Fruit fly (Drosophila melanogaster) whole organism, embryonic: ENCODE measurements around the gene Hsp70Aa.
A peak's percentile ranks its signal among the peaks of the same experiment; 100 is the strongest.

ENCODE experiments used
- ATbp ChIP-seq: fragments of 200-800 bp; sonication (Bioruptor generic); optimal IDR thresholded peaks from 2 replicates; lab custom pipeline; 2017; ENCODE audit warnings: missing biosample characterization, mild to moderate bottlenecking, missing genetic modification characterization, missing genetic modification reagents
- B-H2 ChIP-seq: fragments of 200-800 bp; sonication (Bioruptor generic); optimal IDR thresholded peaks from 2 replicates; lab custom pipeline; 2018; ENCODE audit warnings: missing biosample characterization, mild to moderate bottlenecking, missing genetic modification characterization
- CG11085 ChIP-seq: fragments of 200-800 bp; sonication (Bioruptor generic); IDR thresholded peaks from 2 replicates; pipeline ENCODE4 v1.3.6; 2022; ENCODE audit warnings: missing biosample characterization, missing genetic modification characterization
- CG11456 ChIP-seq: fragments of 200-800 bp; sonication (Bioruptor generic); IDR thresholded peaks from 3 replicates; pipeline ENCODE4 v1.3.6; 2022; ENCODE audit warnings: missing biosample characterization, missing genetic modification characterization
- CG11723 ChIP-seq: fragments of 200-800 bp; sonication (Bioruptor generic); optimal IDR thresholded peaks from 2 replicates; lab custom pipeline; 2017; ENCODE audit warnings: missing biosample characterization, mild to moderate bottlenecking, missing genetic modification characterization
- CG2116 ChIP-seq: fragments of 200-800 bp; sonication (Bioruptor generic); optimal IDR thresholded peaks from 3 replicates; lab custom pipeline; 2018; ENCODE audit warnings: missing biosample characterization, mild to moderate bottlenecking, missing genetic modification characterization
- CG2875 ChIP-seq: fragments of 200-800 bp; sonication (Bioruptor generic); optimal IDR thresholded peaks from 2 replicates; lab custom pipeline; 2017; ENCODE audit warnings: missing biosample characterization, mild to moderate bottlenecking, missing genetic modification characterization, missing genetic modification reagents
- CG3407 ChIP-seq: fragments of 200-800 bp; sonication (Bioruptor generic); optimal IDR thresholded peaks from 2 replicates; lab custom pipeline; 2018; ENCODE audit warnings: missing biosample characterization, mild to moderate bottlenecking, missing genetic modification characterization
- CG4328 ChIP-seq: fragments of 200-800 bp; sonication (Bioruptor generic); optimal IDR thresholded peaks from 3 replicates; lab custom pipeline; 2017; ENCODE audit warnings: missing biosample characterization, missing genetic modification reagents, missing genetic modification characterization
- CG4707 ChIP-seq: fragments of 200-800 bp; sonication (Bioruptor generic); optimal IDR thresholded peaks from 2 replicates; lab custom pipeline; 2018; ENCODE audit warnings: missing biosample characterization, mild to moderate bottlenecking, missing genetic modification characterization, moderate library complexity
- CG6272 ChIP-seq: fragments of 200-800 bp; sonication (Bioruptor generic); IDR thresholded peaks from 2 replicates; pipeline ENCODE4 v1.3.6; 2022; ENCODE audit warnings: missing biosample characterization, missing genetic modification characterization
- CG7745 ChIP-seq: fragments of 200-800 bp; sonication (Bioruptor generic); optimal IDR thresholded peaks from 2 replicates; lab custom pipeline; 2018; ENCODE audit warnings: missing biosample characterization, mild to moderate bottlenecking, missing genetic modification characterization, moderate library complexity
- CG8290 ChIP-seq, 3 experiments: fragments of 200-800 bp; sonication (Bioruptor generic); optimal IDR thresholded peaks; 2 replicates each; lab custom pipeline; 2016 to 2019; ENCODE audit warnings: missing biosample characterization in 3 of 3, missing genetic modification characterization in 3 of 3, mild to moderate bottlenecking in 2 of 3, moderate library complexity in 1 of 3
- CG9215 ChIP-seq: fragments of 200-800 bp; sonication (Bioruptor generic); IDR thresholded peaks from 2 replicates; pipeline ENCODE4 v1.3.6; 2022; ENCODE audit warnings: missing biosample characterization, missing genetic modification characterization
- CoRest ChIP-seq: fragments of 200-800 bp; sonication (Bioruptor generic); optimal IDR thresholded peaks from 3 replicates; lab custom pipeline; 2018; ENCODE audit warnings: missing biosample characterization, mild to moderate bottlenecking, missing genetic modification characterization, moderate library complexity
- D ChIP-seq, 2 experiments: fragments of 200-800 bp in 1 of 2; fragments of >200 bp in 1 of 2; sonication (Bioruptor generic) in 1 of 2; optimal IDR thresholded peaks; 2 replicates in 1 of 2; 3 replicates in 1 of 2; lab custom pipeline; 2017; ENCODE audit warnings: mild to moderate bottlenecking in 1 of 2, missing biosample characterization in 1 of 2, missing genetic modification characterization in 1 of 2, missing genetic modification reagents in 1 of 2
- D19B ChIP-seq: fragments of 200-800 bp; sonication (Bioruptor generic); optimal IDR thresholded peaks from 2 replicates; lab custom pipeline; 2017; ENCODE audit warnings: missing biosample characterization, mild to moderate bottlenecking, missing genetic modification characterization
- Dad ChIP-seq: fragments of 200-800 bp; sonication (Bioruptor generic); optimal IDR thresholded peaks from 3 replicates; lab custom pipeline; 2016; ENCODE audit warnings: missing biosample characterization, missing genetic modification characterization
- Dek ChIP-seq: fragments of 200-800 bp; sonication (Bioruptor generic); optimal IDR thresholded peaks from 3 replicates; lab custom pipeline; 2019; ENCODE audit warnings: missing biosample characterization, mild to moderate bottlenecking, missing genetic modification characterization, moderate library complexity
- Gsc ChIP-seq: fragments of 200-800 bp; sonication (Bioruptor generic); IDR thresholded peaks from 2 replicates; pipeline ENCODE4 v1.3.6; 2022; ENCODE audit warnings: missing biosample characterization, missing genetic modification characterization
- Lhr ChIP-seq: fragments of 200-800 bp; sonication (Bioruptor generic); optimal IDR thresholded peaks from 3 replicates; lab custom pipeline; 2017; ENCODE audit warnings: mild to moderate bottlenecking, missing biosample characterization, missing genetic modification reagents, missing genetic modification characterization
- NC2α ChIP-seq: fragments of 200-800 bp; sonication (Bioruptor generic); optimal IDR thresholded peaks from 2 replicates; lab custom pipeline; 2016; ENCODE audit warnings: missing biosample characterization, missing genetic modification characterization
- Poxn ChIP-seq: fragments of 200-800 bp; sonication (Bioruptor generic); IDR thresholded peaks from 2 replicates; pipeline ENCODE4 v1.3.6; 2022; ENCODE audit warnings: missing biosample characterization, missing genetic modification characterization
- Side ChIP-seq: fragments of 200-800 bp; sonication (Bioruptor generic); optimal IDR thresholded peaks from 2 replicates; lab custom pipeline; 2016; ENCODE audit warnings: missing biosample characterization, missing genetic modification characterization
- Sox100B ChIP-seq: fragments of 200-800 bp; sonication (Bioruptor generic); optimal IDR thresholded peaks from 3 replicates; lab custom pipeline; 2018; ENCODE audit warnings: missing biosample characterization, mild to moderate bottlenecking, missing genetic modification characterization
- Sox102F ChIP-seq: fragments of 200-800 bp; sonication (Bioruptor generic); optimal IDR thresholded peaks from 2 replicates; lab custom pipeline; 2018; ENCODE audit warnings: missing biosample characterization, mild to moderate bottlenecking, missing genetic modification characterization, moderate library complexity
- Taf1 ChIP-seq: fragments of 200-800 bp; sonication (Bioruptor generic); IDR thresholded peaks from 2 replicates; pipeline ENCODE4 v1.3.6; 2022; ENCODE audit warnings: missing biosample characterization, missing genetic modification characterization
- YL-1 ChIP-seq: fragments of 200-800 bp; sonication (Bioruptor generic); optimal IDR thresholded peaks from 3 replicates; lab custom pipeline; 2017; ENCODE audit warnings: missing biosample characterization, mild to moderate bottlenecking, missing genetic modification characterization
- ara ChIP-seq: fragments of 200-800 bp; sonication (Bioruptor generic); IDR thresholded peaks from 2 replicates; pipeline ENCODE4 v1.3.6; 2022; ENCODE audit warnings: missing biosample characterization, missing genetic modification characterization
- az2 ChIP-seq: fragments of 200-800 bp; sonication (Bioruptor generic); optimal IDR thresholded peaks from 3 replicates; lab custom pipeline; 2016; ENCODE audit warnings: missing biosample characterization, missing genetic modification characterization
- bcd ChIP-seq: fragments of 200-800 bp; sonication (Bioruptor generic); optimal IDR thresholded peaks from 2 replicates; lab custom pipeline; 2017; ENCODE audit warnings: missing biosample characterization, mild to moderate bottlenecking, missing genetic modification characterization
- cato ChIP-seq: fragments of 200-800 bp; sonication (Bioruptor generic); optimal IDR thresholded peaks from 2 replicates; lab custom pipeline; 2016; ENCODE audit warnings: missing biosample characterization, missing genetic modification characterization, borderline replicate concordance
- ci ChIP-seq: fragments of 200-800 bp; sonication (Bioruptor generic); IDR thresholded peaks from 3 replicates; pipeline ENCODE4 v1.3.6; 2022; ENCODE audit warnings: missing biosample characterization, missing genetic modification characterization
- croc ChIP-seq: fragments of 200-800 bp; sonication (Bioruptor generic); conservative IDR thresholded peaks from 3 replicates; pipeline ENCODE4 v1.3.6; 2022; ENCODE audit warnings: missing biosample characterization, missing genetic modification characterization
- eve ChIP-seq, 2 experiments: fragments of >200 bp; optimal IDR thresholded peaks; 2 replicates each; lab custom pipeline; 2017; ENCODE audit warnings: missing biosample characterization in 2 of 2, missing genetic modification characterization in 2 of 2
- fd102C ChIP-seq: fragments of 200-800 bp; sonication (Bioruptor generic); optimal IDR thresholded peaks from 2 replicates; lab custom pipeline; 2018; ENCODE audit warnings: missing biosample characterization, mild to moderate bottlenecking, missing genetic modification characterization, moderate library complexity
- fu2 ChIP-seq: fragments of 200-800 bp; sonication (Bioruptor generic); optimal IDR thresholded peaks from 2 replicates; lab custom pipeline; 2016; ENCODE audit warnings: missing biosample characterization, missing genetic modification characterization
- ham ChIP-seq: fragments of 200-800 bp; sonication (Bioruptor generic); IDR thresholded peaks from 2 replicates; pipeline ENCODE4 v1.3.6; 2022; ENCODE audit warnings: missing biosample characterization, missing genetic modification characterization
- kay ChIP-seq: fragments of 200-800 bp; sonication (Bioruptor generic); optimal IDR thresholded peaks from 2 replicates; lab custom pipeline; 2016; ENCODE audit warnings: missing biosample characterization, missing genetic modification characterization
- mld ChIP-seq: fragments of 200-800 bp; sonication (Bioruptor generic); IDR thresholded peaks from 3 replicates; pipeline ENCODE4 v1.3.6; 2022; ENCODE audit warnings: missing biosample characterization, missing genetic modification characterization; ENCODE audit not compliant: partially characterized antibody
- peb ChIP-seq: fragments of 200-800 bp; sonication (Bioruptor generic); IDR thresholded peaks from 2 replicates; pipeline ENCODE4 v1.3.6; 2022; ENCODE audit warnings: missing biosample characterization, missing genetic modification characterization
- phol ChIP-seq: fragments of 200-800 bp; sonication (Bioruptor generic); optimal IDR thresholded peaks from 3 replicates; lab custom pipeline; 2018; ENCODE audit warnings: missing biosample characterization, mild to moderate bottlenecking, missing genetic modification characterization, moderate library complexity
- prd ChIP-seq, 3 experiments: fragments of >200 bp in 2 of 3; fragments of 200-800 bp in 1 of 3; sonication (Bioruptor generic) in 1 of 3; optimal IDR thresholded peaks in 2 of 3; IDR thresholded peaks in 1 of 3; 2 replicates in 2 of 3; 3 replicates in 1 of 3; pipeline versions ENCODE4 v1.3.6 to Lab custom; 2017 to 2022; ENCODE audit warnings: missing biosample characterization in 1 of 3, missing genetic modification characterization in 1 of 3
- row ChIP-seq: fragments of 200-800 bp; sonication (Bioruptor generic); IDR thresholded peaks from 3 replicates; pipeline ENCODE4 v1.3.6; 2022; ENCODE audit warnings: missing biosample characterization, missing genetic modification characterization
- seq ChIP-seq: fragments of 200-800 bp; sonication (Bioruptor generic); IDR thresholded peaks from 2 replicates; pipeline ENCODE4 v1.3.6; 2022; ENCODE audit warnings: missing biosample characterization, missing genetic modification characterization
- tgo ChIP-seq: fragments of 200-800 bp; sonication (Bioruptor generic); IDR thresholded peaks from 3 replicates; pipeline ENCODE4 v1.3.6; 2022; ENCODE audit warnings: missing biosample characterization, missing genetic modification characterization
- tna ChIP-seq: fragments of 200-800 bp; sonication (Bioruptor generic); IDR thresholded peaks from 2 replicates; pipeline ENCODE4 v1.3.6; 2022; ENCODE audit warnings: missing biosample characterization, missing genetic modification characterization; ENCODE audit not compliant: partially characterized antibody
- tx ChIP-seq: fragments of 200-800 bp; sonication (Bioruptor generic); optimal IDR thresholded peaks from 2 replicates; lab custom pipeline; 2016; ENCODE audit warnings: missing biosample characterization, missing genetic modification characterization

Hsp70Aa gene

dm6 chr3R:11962739-11963214 lies 6.4 kb upstream of the Hsp70Aa start, which contains the start of the genes CG3281 and aurA (continued):
- 0 out of 3 replicates have a peak, but pooled peaks have one; percentile 64 for TF ChIP-seq CG11456 (GFP tag; lab: Robert Waterston, UW)
- TF ChIP-seq phol (tag; lab: Kevin White, UChicago) = peak; percentile 87
- TF ChIP-seq B-H2 = peak; percentile 58
- TF ChIP-seq mld (GFP tag; lab: Robert Waterston, UW) = peak; percentile 83; the same call in 2 of the 3 replicates
- TF ChIP-seq ara (GFP tag; lab: Robert Waterston, UW) = peak; percentile 40; the same call in 1 of the 2 replicates
- peak; percentile 76 for TF ChIP-seq fu2 (GFP tag; lab: Kevin White, UChicago)
- no peak for TF ChIP-seq D (optimal IDR thresholded peaks at IDR 0.05; lab: Kevin White, UChicago)
- TF ChIP-seq D (GFP tag; optimal IDR thresholded peaks at IDR 0.05; lab: Kevin White, UChicago) = peak; percentile 38
- TF ChIP-seq prd (optimal IDR thresholded peaks at IDR 0.05; lab: Kevin White, UChicago) = no peak
- peak; percentile 74 for TF ChIP-seq prd (GFP tag; IDR thresholded peaks at IDR 0.05; lab: Robert Waterston, UW)
- no peak for TF ChIP-seq fd102C (GFP tag; lab: Kevin White, UChicago)
- peak; percentile 79 for TF ChIP-seq CG2116 (GFP tag; lab: Kevin White, UChicago)
- TF ChIP-seq CG11723 = peak; percentile 35
- peak; percentile 77 for TF ChIP-seq Lhr (GFP tag; lab: Kevin White, UChicago)
- TF ChIP-seq Gsc (GFP tag; lab: Robert Waterston, UW) = no peak
- peak; percentile 71 for TF ChIP-seq Dad (GFP tag; lab: Kevin White, UChicago)
- peak; percentile 84 for TF ChIP-seq CG9215 (GFP tag; lab: Robert Waterston, UW)
- no peak for TF ChIP-seq seq (GFP tag; lab: Robert Waterston, UW)
- TF ChIP-seq CG4328 (GFP tag; lab: Kevin White, UChicago) = peak; percentile 62
- TF ChIP-seq croc = peak; percentile 35
- TF ChIP-seq CG3407 (GFP tag; lab: Kevin White, UChicago) = peak; percentile 1
- TF ChIP-seq cato = peak; percentile 40
- TF ChIP-seq YL-1 (GFP tag; lab: Kevin White, UChicago) = peak; percentile 68
- TF ChIP-seq CG8290 (GFP tag; optimal IDR thresholded peaks at IDR 0.05; lab: Kevin White, UChicago) = peak; percentile 86
- TF ChIP-seq CG8290 (tag; optimal IDR thresholded peaks at IDR 0.05; lab: Kevin White, UChicago) = peak; percentile 50 to 72
- TF ChIP-seq Sox102F (GFP tag; lab: Kevin White, UChicago) = no peak
- TF ChIP-seq CG7745 (tag; lab: Kevin White, UChicago) = no peak
- peak; percentile 95 for TF ChIP-seq row
- TF ChIP-seq Sox100B (GFP tag; lab: Kevin White, UChicago) = no peak
- peak; percentile 64 for TF ChIP-seq kay
- peak; percentile 26 for TF ChIP-seq D19B
- no peak for TF ChIP-seq ATbp (GFP tag; lab: Kevin White, UChicago)
- TF ChIP-seq bcd (GFP tag; lab: Kevin White, UChicago) = peak; percentile 68
- peak; percentile 60 for TF ChIP-seq Dek (tag; lab: Kevin White, UChicago)
- TF ChIP-seq Poxn (GFP tag; lab: Robert Waterston, UW) = peak; percentile 19; the same call in 1 of the 2 replicates
- 0 out of 2 replicates have a peak, but pooled peaks have one; percentile 33 for TF ChIP-seq Taf1 (GFP tag; lab: Robert Waterston, UW)
- TF ChIP-seq eve (GFP tag; optimal IDR thresholded peaks at IDR 0.05; lab: Kevin White, UChicago) = no peak
- TF ChIP-seq NC2α (GFP tag; lab: Kevin White, UChicago) = peak; percentile 14
- peak; percentile 73 for TF ChIP-seq tx (GFP tag; lab: Kevin White, UChicago)
- peak; percentile 67 for TF ChIP-seq CG6272 (GFP tag; lab: Robert Waterston, UW)
- TF ChIP-seq CG2875 (GFP tag; lab: Kevin White, UChicago) = no peak
- TF ChIP-seq az2 (GFP tag; lab: Kevin White, UChicago) = peak; percentile 50
- peak; percentile 72 for TF ChIP-seq tna (GFP tag; lab: Robert Waterston, UW)
- TF ChIP-seq ci = peak; percentile 34; the same call in 1 of the 3 replicates
- TF ChIP-seq tgo (GFP tag; lab: Robert Waterston, UW) = peak; percentile 49; the same call in 1 of the 3 replicates
- TF ChIP-seq CG11085 = peak; percentile 46; the same call in 1 of the 2 replicates
- TF ChIP-seq CG4707 = no peak
- peak; percentile 88 for TF ChIP-seq CoRest (tag; lab: Kevin White, UChicago)
- no peak for TF ChIP-seq peb (GFP tag; lab: Robert Waterston, UW)
- TF ChIP-seq Side (GFP tag; lab: Kevin White, UChicago) = peak; percentile 72
- TF ChIP-seq ham (GFP tag; lab: Robert Waterston, UW) = no peak
